Worm (Caenorhabditis elegans): Measurements from ENCODE around the gene rfc-4.
A peak's percentile ranks its signal among the peaks of the same experiment; 100 is the strongest.

rfc-4 gene

ce11 chrIII:7008836-7009235 is 36.8 kb downstream of the rfc-4 start, which contains the start of gene lgc-38:
Gene lgc-38 (plus strand): TSS chrIII:7009136.
- TF ChIP-seq aly-2 (tag; optimal IDR thresholded peaks at IDR 0.05) (no peak), nhr-21 (tag; optimal IDR thresholded peaks at IDR 0.05) (no peak), unc-55 (GFP tag; optimal IDR thresholded peaks at IDR 0.05) (no peak), sma-9 (GFP tag; optimal IDR thresholded peaks at IDR 0.05) (no peak), sma-9 (tag; optimal IDR thresholded peaks at IDR 0.05) (no peak), nhr-77 (tag; optimal IDR thresholded peaks at IDR 0.05) (no peak), ama-1 (optimal IDR thresholded peaks at IDR 0.05) (no peak), zag-1 (tag; optimal IDR thresholded peaks at IDR 0.05) (no peak), nhr-237 (tag; optimal IDR thresholded peaks at IDR 0.05) (no peak), peb-1 (tag; optimal IDR thresholded peaks at IDR 0.05) (no peak), nhr-23 (tag; optimal IDR thresholded peaks at IDR 0.05) (no peak)

- TF ChIP-seq ama-1 (optimal IDR thresholded peaks at IDR 0.05): no peak
- TF ChIP-seq unc-62 (GFP tag; optimal IDR thresholded peaks at IDR 0.05): no peak
These were observed 40.0 kb downstream of the rfc-4 start for ce11 chrIII:7012060-7012459.

ce11 chrIII:7013764-7014163 is 41.7 kb downstream of the rfc-4 start:
- no peak for TF ChIP-seq mab-5 (tag; optimal IDR thresholded peaks at IDR 0.05)

ce11 chrIII:7019724-7020123 is 47.7 kb downstream of the rfc-4 start:
- no peak for TF ChIP-seq nhr-12 (tag; optimal IDR thresholded peaks at IDR 0.05)

ce11 chrIII:7020500-7020899 is 48.4 kb downstream of the rfc-4 start, which contains the start of gene col-8:
Gene col-8 (minus strand): TSS chrIII:7020600.
- TF ChIP-seq C34F6.9 (tag; optimal IDR thresholded peaks at IDR 0.05) (no peak), blmp-1 (tag; optimal IDR thresholded peaks at IDR 0.05; ENCODE audit: insufficient read depth) (no peak), crh-2 (tag; optimal IDR thresholded peaks at IDR 0.05) (no peak), zag-1 (tag; optimal IDR thresholded peaks at IDR 0.05) (no peak), skn-1 (tag; optimal IDR thresholded peaks at IDR 0.05) (no peak), ztf-11 (tag; optimal IDR thresholded peaks at IDR 0.05) (no peak), nhr-25 (tag; optimal IDR thresholded peaks at IDR 0.05) (no peak), ztf-4 (tag; optimal IDR thresholded peaks at IDR 0.05) (no peak), unc-62 (GFP tag; optimal IDR thresholded peaks at IDR 0.05) (no peak), lin-11 (tag; optimal IDR thresholded peaks at IDR 0.05) (no peak)

ce11 chrIII:7021156-7021637 is 49.1 kb downstream of the rfc-4 start, which contains the start of gene rfl-1:
Gene rfl-1 (plus strand): TSS chrIII:7021206.
- TF ChIP-seq R02D3.7 (tag; optimal IDR thresholded peaks at IDR 0.05) (peak; percentile 86), elt-1 (tag; optimal IDR thresholded peaks at IDR 0.05) (no peak), C34F6.9 (tag; optimal IDR thresholded peaks at IDR 0.05) (peak; percentile 69), nhr-21 (tag; optimal IDR thresholded peaks at IDR 0.05) (no peak), sma-9 (GFP tag; optimal IDR thresholded peaks at IDR 0.05) (peak; percentile 6), sma-9 (tag; optimal IDR thresholded peaks at IDR 0.05) (no peak), nhr-129 (tag; optimal IDR thresholded peaks at IDR 0.05) (peak; percentile 59), lin-11 (tag; optimal IDR thresholded peaks at IDR 0.05) (no peak), F13H6.1 (tag; optimal IDR thresholded peaks at IDR 0.05) (peak; percentile 34), ztf-4 (tag; optimal IDR thresholded peaks at IDR 0.05) (peak; percentile 8), crh-2 (tag; optimal IDR thresholded peaks at IDR 0.05) (peak; percentile 49), lsy-2 (tag; optimal IDR thresholded peaks at IDR 0.05) (peak; percentile 47 to 84), unc-55 (GFP tag; optimal IDR thresholded peaks at IDR 0.05) (peak; percentile 79), sma-3 (GFP tag; optimal IDR thresholded peaks at IDR 0.05) (peak; percentile 37)

Measured in whole organism, L2 larva.